Worm (Caenorhabditis elegans): ENCODE measurements around the gene ifb-2.

- no peak for TF ChIP-seq nhr-28 (tag; optimal IDR thresholded peaks at IDR 0.05)
- no peak for TF ChIP-seq ceh-83 (GFP tag; optimal IDR thresholded peaks at IDR 0.05)
- no peak for TF ChIP-seq nhr-12 (tag; optimal IDR thresholded peaks at IDR 0.05)
- TF ChIP-seq unc-39 (tag; optimal IDR thresholded peaks at IDR 0.05): no peak
- no peak for TF ChIP-seq nhr-76 (tag; optimal IDR thresholded peaks at IDR 0.05)
- no peak for TF ChIP-seq unc-62 (GFP tag; optimal IDR thresholded peaks at IDR 0.05)
- TF ChIP-seq elt-1 (tag; optimal IDR thresholded peaks at IDR 0.05; ENCODE audit: borderline replicate concordance, insufficient read depth): no peak
Measured at ce11 chrII:5785504-5785903, 35.5 kb downstream of the ifb-2 start.

Measured in whole organism, mixed stage, embryonic.